Worm (Caenorhabditis elegans): ENCODE data around the gene col-83.

DNA sequence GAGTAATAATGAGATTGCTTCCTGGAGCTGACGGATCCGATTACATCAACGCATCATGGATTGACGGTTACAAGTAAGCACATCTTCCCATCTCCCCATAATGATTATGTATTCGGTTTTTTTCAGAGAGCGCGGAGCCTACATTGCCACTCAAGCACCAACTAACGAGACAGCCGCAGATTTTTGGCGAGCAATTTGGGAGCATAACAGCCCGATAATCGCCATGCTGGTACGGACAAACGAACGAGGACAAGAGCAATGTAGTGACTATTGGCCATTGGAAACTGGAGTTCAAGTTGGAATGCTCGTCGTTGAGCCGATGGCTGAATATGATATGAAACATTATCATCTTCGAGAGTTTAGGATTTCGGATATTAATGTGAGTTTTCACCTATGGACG lies 34.9 kb downstream of the col-83 start:
- TF ChIP-seq ama-1 (optimal IDR thresholded peaks at IDR 0.05) (no peak), scrt-1 (GFP tag; IDR thresholded peaks at IDR 0.05) (no peak), flt-1 (GFP tag; IDR thresholded peaks at IDR 0.05) (no peak), sea-1 (GFP tag; conservative IDR thresholded peaks at IDR 0.05) (no peak), pes-1 (GFP tag; IDR thresholded peaks at IDR 0.05) (no peak), B0310.2 (tag; optimal IDR thresholded peaks at IDR 0.05) (no peak), tbx-37 (GFP tag; conservative IDR thresholded peaks at IDR 0.05) (no peak)
